Worm (Caenorhabditis elegans): ENCODE results near the gene algn-6.

Gene algn-6

ce11 chrII:8039416-8039815 lies at the start of gene algn-6, which contains the start of gene ubh-4:
Gene algn-6 (plus strand): TSS chrII:8039802.
Gene ubh-4 (minus strand): TSS chrII:8039597.
- TF ChIP-seq tbx-2 (tag; optimal IDR thresholded peaks at IDR 0.05) (peak; percentile 48), T23F11.4 (GFP tag; optimal IDR thresholded peaks at IDR 0.05) (no peak), ceh-9 (tag; optimal IDR thresholded peaks at IDR 0.05) (no peak), C08G9.2 (tag; optimal IDR thresholded peaks at IDR 0.05) (peak; percentile 67), ztf-16 (tag; optimal IDR thresholded peaks at IDR 0.05) (peak; percentile 47), unc-55 (GFP tag; optimal IDR thresholded peaks at IDR 0.05) (no peak), ama-1 (optimal IDR thresholded peaks at IDR 0.05) (no peak), hlh-6 (tag; optimal IDR thresholded peaks at IDR 0.05) (no peak), K02D7.2 (tag; optimal IDR thresholded peaks at IDR 0.05) (no peak), pat-9 (tag; optimal IDR thresholded peaks at IDR 0.05) (no peak), ceh-14 (tag; optimal IDR thresholded peaks at IDR 0.05) (peak; percentile 5), lin-11 (tag; optimal IDR thresholded peaks at IDR 0.05) (no peak), sdc-2 (tag; optimal IDR thresholded peaks at IDR 0.05) (no peak), nfya-1 (tag; optimal IDR thresholded peaks at IDR 0.05) (peak; percentile 21), ceh-2 (tag; optimal IDR thresholded peaks at IDR 0.05) (peak; percentile 70), ceh-30 (tag; optimal IDR thresholded peaks at IDR 0.05) (no peak), F13H6.1 (tag; optimal IDR thresholded peaks at IDR 0.05) (no peak), tbx-7 (tag; optimal IDR thresholded peaks at IDR 0.05) (peak; percentile 42), pax-1 (tag; optimal IDR thresholded peaks at IDR 0.05) (no peak), npax-4 (tag; optimal IDR thresholded peaks at IDR 0.05) (no peak), unc-86 (tag; optimal IDR thresholded peaks at IDR 0.05) (no peak), elt-2 (tag; optimal IDR thresholded peaks at IDR 0.05) (peak; percentile 35), ref-2 (tag; optimal IDR thresholded peaks at IDR 0.05) (peak; percentile 30), ceh-31 (tag; optimal IDR thresholded peaks at IDR 0.05) (peak; percentile 84), pha-4 (tag; optimal IDR thresholded peaks at IDR 0.05) (no peak), K09A11.1 (tag; optimal IDR thresholded peaks at IDR 0.05; ENCODE audit: insufficient read depth) (no peak), elt-4 (tag; optimal IDR thresholded peaks at IDR 0.05) (no peak), dve-1 (tag; optimal IDR thresholded peaks at IDR 0.05) (no peak), unc-42 (tag; optimal IDR thresholded peaks at IDR 0.05) (peak; percentile 56), zip-5 (tag; optimal IDR thresholded peaks at IDR 0.05) (peak; percentile 65), pqm-1 (tag; optimal IDR thresholded peaks at IDR 0.05) (no peak), ceh-48 (tag; optimal IDR thresholded peaks at IDR 0.05) (no peak), sox-2 (GFP tag; IDR thresholded peaks at IDR 0.05) (no peak), hlh-8 (tag; optimal IDR thresholded peaks at IDR 0.05) (peak; percentile 2), eyg-1 (tag; optimal IDR thresholded peaks at IDR 0.05) (no peak)

- no peak for TF ChIP-seq madf-2 (tag; optimal IDR thresholded peaks at IDR 0.05)
- TF ChIP-seq unc-42 (tag; optimal IDR thresholded peaks at IDR 0.05), result peak; percentile 69
- TF ChIP-seq ceh-45 (GFP tag; IDR thresholded peaks at IDR 0.05), result no peak
Measured at ce11 chrII:7990192-7990591, 49.4 kb upstream of the algn-6 start.

- TF ChIP-seq fax-1 (tag; optimal IDR thresholded peaks at IDR 0.05), result no peak
- TF ChIP-seq unc-42 (tag; optimal IDR thresholded peaks at IDR 0.05), result peak; percentile 71
Measured at ce11 chrII:7991279-7991678, 48.3 kb upstream of the algn-6 start.

ce11 chrII:8001428-8001827 lies 38.2 kb upstream of the algn-6 start:
- TF ChIP-seq K09A11.1 (tag; optimal IDR thresholded peaks at IDR 0.05; ENCODE audit: insufficient read depth) (no peak), rnt-1 (tag; optimal IDR thresholded peaks at IDR 0.05) (no peak), sox-2 (GFP tag; IDR thresholded peaks at IDR 0.05) (no peak), hlh-6 (tag; optimal IDR thresholded peaks at IDR 0.05) (no peak), mec-3 (tag; optimal IDR thresholded peaks at IDR 0.05; ENCODE audit: borderline replicate concordance) (no peak), pag-3 (tag; optimal IDR thresholded peaks at IDR 0.05; ENCODE audit: borderline replicate concordance) (no peak), tbx-2 (tag; optimal IDR thresholded peaks at IDR 0.05) (no peak), gmeb-2 (tag; optimal IDR thresholded peaks at IDR 0.05) (no peak), syd-9 (tag; optimal IDR thresholded peaks at IDR 0.05) (no peak), dmd-4 (tag; optimal IDR thresholded peaks at IDR 0.05; ENCODE audit: borderline replicate concordance) (no peak)

All from whole organism, late embryonic.